Fruit fly (Drosophila melanogaster): Measurements from ENCODE around the gene CG14397.

The CG14397 gene

DNA sequence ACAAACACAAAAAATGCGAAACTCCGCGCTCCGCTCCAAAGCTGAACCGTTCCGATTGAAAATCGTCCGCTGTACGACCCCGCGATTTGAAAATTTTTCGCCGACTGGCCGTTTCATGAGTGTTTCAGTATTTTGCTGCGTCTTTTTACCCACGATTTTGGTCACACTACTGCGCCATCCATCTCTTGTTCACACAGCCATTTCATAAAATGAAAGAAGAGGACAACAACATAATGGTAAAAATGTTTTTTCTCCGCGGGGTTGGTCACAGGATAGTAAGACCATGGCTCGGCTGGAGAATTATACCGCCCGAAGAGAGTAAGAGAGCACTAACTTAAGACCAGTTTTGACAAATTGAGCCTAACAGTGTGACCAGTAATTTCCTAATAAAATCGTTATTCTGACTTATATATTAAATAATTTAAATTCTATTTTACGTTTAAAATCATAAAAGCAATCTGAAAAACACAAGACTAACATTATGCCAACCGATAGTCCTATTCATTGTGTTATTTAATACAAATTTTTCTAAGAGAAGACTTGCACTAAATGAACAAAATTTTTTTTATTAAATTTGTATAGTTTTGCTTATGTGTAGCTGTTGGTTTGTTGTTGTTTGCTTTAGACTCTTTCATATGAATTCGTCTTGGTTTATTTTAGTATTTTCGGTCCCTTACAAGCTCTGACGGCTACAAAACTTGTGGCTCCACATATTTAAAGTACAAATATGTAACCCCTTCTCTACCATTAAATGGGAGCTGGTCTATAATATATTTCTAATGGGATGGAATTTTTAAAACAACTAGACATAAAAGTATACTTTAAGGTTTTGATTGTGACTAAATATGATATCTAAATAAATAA, 38.9 kb upstream of the CG14397 start, which contains the start of gene CG42238 (continued):
- TF ChIP-seq nerfin-2 (GFP tag; IDR thresholded peaks at IDR 0.05; ENCODE audit: partially characterized antibody): peak; percentile 61
- peak; percentile 76 for TF ChIP-seq CG1832 (GFP tag; optimal IDR thresholded peaks at IDR 0.05)
- TF ChIP-seq gsb (GFP tag; IDR thresholded peaks at IDR 0.05): no peak
- no peak for TF ChIP-seq CG12744 (GFP tag; optimal IDR thresholded peaks at IDR 0.05)
- TF ChIP-seq CG17186 (GFP tag; optimal IDR thresholded peaks at IDR 0.05): peak; percentile 36
- TF ChIP-seq Sry-δ (GFP tag; optimal IDR thresholded peaks at IDR 0.05): peak; percentile 10
- TF ChIP-seq Taf1 (GFP tag; IDR thresholded peaks at IDR 0.05): no peak
- no peak for TF ChIP-seq Max (GFP tag; optimal IDR thresholded peaks at IDR 0.05)

DNA sequence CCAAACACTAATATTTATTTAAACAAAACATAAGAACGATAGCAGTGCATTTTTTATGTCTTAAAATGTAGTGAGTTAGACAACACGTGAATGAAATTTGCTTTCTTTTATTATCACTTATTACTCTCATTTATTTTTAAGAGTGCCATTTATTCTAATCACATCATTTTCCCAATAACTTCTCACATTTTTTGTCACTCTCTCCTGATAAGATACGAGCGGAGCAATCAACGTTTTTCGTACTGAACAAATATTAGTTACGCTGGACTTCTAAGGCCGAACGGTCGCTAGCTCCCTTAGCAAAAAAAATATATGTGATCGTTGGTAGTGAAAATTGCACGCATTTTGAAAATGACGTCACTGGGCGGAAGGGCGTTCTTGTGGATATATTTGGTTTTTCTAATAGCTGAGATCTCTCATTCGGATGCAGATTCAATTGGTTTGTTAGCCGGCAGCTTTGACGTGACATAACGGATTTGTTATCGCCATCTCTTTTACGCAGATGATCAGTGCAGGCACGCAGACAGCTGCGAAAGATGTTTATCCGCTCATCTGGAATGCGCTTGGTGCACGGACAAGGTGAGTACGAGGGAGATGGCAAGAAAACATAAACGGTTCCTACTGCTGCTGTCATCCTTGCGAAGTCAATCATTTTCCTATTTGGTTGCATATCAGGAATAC, 38.1 kb upstream of the CG14397 start, which contains the start of gene Itgbn:
Gene Itgbn, plus strand, starts transcription at position 251 of the 681 bp plus-strand sequence.
- TF ChIP-seq GATAe (GFP tag; conservative IDR thresholded peaks at IDR 0.05) (peak; percentile 30; the same call in 1 of the 2 replicates), eve (GFP tag; optimal IDR thresholded peaks at IDR 0.05) (peak in 1 of 2 experiments; percentile 40), stwl (tag; optimal IDR thresholded peaks at IDR 0.05) (no peak), Lhr (GFP tag; optimal IDR thresholded peaks at IDR 0.05) (no peak), CG15479 (GFP tag; optimal IDR thresholded peaks at IDR 0.05) (peak; percentile 58), zen (tag; optimal IDR thresholded peaks at IDR 0.05) (peak; percentile 3), dm (GFP tag; optimal IDR thresholded peaks at IDR 0.05) (no peak), gro (GFP tag; optimal IDR thresholded peaks at IDR 0.05) (peak; percentile 20), sqz (GFP tag; optimal IDR thresholded peaks at IDR 0.05) (peak; percentile 29), CG7372 (GFP tag; IDR thresholded peaks at IDR 0.05) (no peak), CG10321 (GFP tag; IDR thresholded peaks at IDR 0.05) (0 out of 2 replicates have a peak, but pooled peaks have one; percentile 35), mld (GFP tag; IDR thresholded peaks at IDR 0.05; ENCODE audit: partially characterized antibody) (0 out of 3 replicates have a peak, but pooled peaks have one; percentile 10), Opbp (GFP tag; IDR thresholded peaks at IDR 0.05; ENCODE audit: partially characterized antibody) (no peak), Jarid2 (GFP tag; optimal IDR thresholded peaks at IDR 0.05) (peak; percentile 53), CG2712 (tag; optimal IDR thresholded peaks at IDR 0.05) (no peak), cwo (GFP tag; optimal IDR thresholded peaks at IDR 0.05) (peak; percentile 45), tll (GFP tag; optimal IDR thresholded peaks at IDR 0.05) (peak; percentile 28), ac (GFP tag; optimal IDR thresholded peaks at IDR 0.05) (peak; percentile 4), dan (GFP tag; IDR thresholded peaks at IDR 0.05) (no peak), CG17385 (GFP tag; optimal IDR thresholded peaks at IDR 0.05) (no peak), ato (GFP tag; IDR thresholded peaks at IDR 0.05; ENCODE audit: partially characterized antibody) (no peak), Pdp1 (GFP tag; optimal IDR thresholded peaks at IDR 0.05) (peak in 1 of 2 experiments; percentile 63), CG3726 (GFP tag; IDR thresholded peaks at IDR 0.05) (no peak), CG1832 (GFP tag; optimal IDR thresholded peaks at IDR 0.05) (peak; percentile 44), Usf (GFP tag; optimal IDR thresholded peaks at IDR 0.05) (no peak), exex (tag; optimal IDR thresholded peaks at IDR 0.05) (peak; percentile 61), mirr (GFP tag; optimal IDR thresholded peaks at IDR 0.05) (peak; percentile 38), Trl (optimal IDR thresholded peaks at IDR 0.05) (peak in 1 of 2 experiments; percentile 20), Trl (GFP tag; optimal IDR thresholded peaks at IDR 0.05) (no peak), CG32532 (GFP tag; IDR thresholded peaks at IDR 0.05) (no peak), Med (GFP tag) (peak; percentile 65), sd (tag; optimal IDR thresholded peaks at IDR 0.05) (peak; percentile 54), crol (GFP tag; IDR thresholded peaks at IDR 0.05) (no peak), grn (GFP tag; optimal IDR thresholded peaks at IDR 0.05) (peak; percentile 71), mam (GFP tag; optimal IDR thresholded peaks at IDR 0.05) (no peak), CG17359 (tag; optimal IDR thresholded peaks at IDR 0.05) (peak; percentile 8), amos (GFP tag; IDR thresholded peaks at IDR 0.05; ENCODE audit: partially characterized antibody) (0 out of 2 replicates have a peak, but pooled peaks have one; percentile 6), CG2199 (GFP tag; IDR thresholded peaks at IDR 0.05) (0 out of 3 replicates have a peak, but pooled peaks have one; percentile 80)

Measured in whole organism, embryonic.